Worm (Caenorhabditis elegans) whole organism, L4 larva: ENCODE measurements around the gene col-133.

Experiments used
- F26F4.8 ChIP-seq: fragments of 200-800 bp; sonication (Bioruptor generic); conservative IDR thresholded peaks from 2 replicates; pipeline ENCODE4 v1.3.6; 2022; ENCODE audit warnings: missing genetic modification characterization, missing compliant biosample characterization
- F44E2.7 ChIP-seq: fragments of 200-800 bp; sonication (Bioruptor generic); IDR thresholded peaks from 2 replicates; pipeline ENCODE4 v2.1.2; 2022; ENCODE audit warnings: missing genetic modification characterization, missing compliant biosample characterization
- F49E8.2 ChIP-seq: sonication (generic microtip); optimal IDR thresholded peaks from 2 replicates; lab custom pipeline; 2016; ENCODE audit warnings: missing compliant biosample characterization, mild to moderate bottlenecking, missing genetic modification characterization, borderline replicate concordance
- R02D3.7 ChIP-seq: fragments of 150-350 bp; sonication (generic microtip); optimal IDR thresholded peaks from 3 replicates; lab custom pipeline; 2014; ENCODE audit warnings: missing biosample characterization, missing genetic modification characterization
- T26A8.4 ChIP-seq: fragments of 200-800 bp; sonication (Bioruptor generic); IDR thresholded peaks from 2 replicates; pipeline ENCODE4 v1.3.6; 2022; ENCODE audit warnings: missing genetic modification characterization, missing compliant biosample characterization
- Y75B8A.6 ChIP-seq: fragments of 200-800 bp; sonication (Bioruptor generic); IDR thresholded peaks from 2 replicates; pipeline ENCODE4 v1.3.6; 2022; ENCODE audit warnings: missing genetic modification reagents, missing genetic modification characterization, missing compliant biosample characterization
- ama-1 ChIP-seq: fragments of 150-350 bp; optimal IDR thresholded peaks from 2 replicates; lab custom pipeline; 2014; ENCODE audit warnings: inconsistent platforms, mixed read lengths
- ceh-20 ChIP-seq: fragments of 200-800 bp; sonication (Bioruptor generic); IDR thresholded peaks from 2 replicates; pipeline ENCODE4 v1.3.6; 2022; ENCODE audit warnings: missing genetic modification reagents, missing genetic modification characterization, missing compliant biosample characterization
- ceh-32 ChIP-seq: sonication (generic microtip); optimal IDR thresholded peaks from 2 replicates; lab custom pipeline; 2016; ENCODE audit warnings: mild to moderate bottlenecking, missing genetic modification characterization, missing compliant biosample characterization; ENCODE audit not compliant: poor library complexity
- ctbp-1 ChIP-seq: fragments of 200-800 bp; sonication (Bioruptor generic); IDR thresholded peaks from 2 replicates; pipeline ENCODE4 v1.3.6; 2022; ENCODE audit warnings: missing genetic modification reagents, missing genetic modification characterization, missing compliant biosample characterization
- daf-16 ChIP-seq, 3 experiments: sonication (generic microtip); optimal IDR thresholded peaks; 2 replicates each; lab custom pipeline; 2016 to 2017; ENCODE audit warnings: missing genetic modification characterization in 3 of 3, missing genetic modification reagents in 3 of 3, mild to moderate bottlenecking in 2 of 3, missing compliant biosample characterization in 2 of 3, missing biosample characterization in 1 of 3, moderate library complexity in 1 of 3
- dmd-8 ChIP-seq: fragments of 200-800 bp; sonication (Bioruptor generic); IDR thresholded peaks from 2 replicates; pipeline ENCODE4 v1.3.6; 2022; ENCODE audit warnings: missing genetic modification characterization, missing compliant biosample characterization
- dmd-9 ChIP-seq: fragments of 200-800 bp; sonication (Bioruptor generic); IDR thresholded peaks from 2 replicates; pipeline ENCODE4 v1.3.6; 2022; ENCODE audit warnings: missing genetic modification reagents, missing genetic modification characterization, missing compliant biosample characterization
- duxl-1 ChIP-seq: sonication (generic microtip); optimal IDR thresholded peaks from 2 replicates; lab custom pipeline; 2016; ENCODE audit warnings: mild to moderate bottlenecking, missing genetic modification characterization, moderate library complexity, missing compliant biosample characterization; ENCODE audit not compliant: poor library complexity
- egl-27 ChIP-seq: sonication (generic microtip); optimal IDR thresholded peaks from 3 replicates; lab custom pipeline; 2017; ENCODE audit warnings: missing biosample characterization, missing genetic modification reagents, missing genetic modification characterization
- fkh-10 ChIP-seq: fragments of 150-350 bp; optimal IDR thresholded peaks from 2 replicates; lab custom pipeline; 2014; ENCODE audit warnings: missing biosample characterization, missing genetic modification reagents, missing genetic modification characterization
- hif-1 ChIP-seq, 2 experiments: sonication (generic microtip); optimal IDR thresholded peaks; 2 replicates each; lab custom pipeline; 2016 to 2017; ENCODE audit warnings: missing compliant biosample characterization in 2 of 2, missing genetic modification characterization in 2 of 2, missing genetic modification reagents in 2 of 2, missing genotype in 2 of 2, mild to moderate bottlenecking in 1 of 2
- hmg-1.1 ChIP-seq: fragments of 200-800 bp; sonication (Bioruptor generic); IDR thresholded peaks from 2 replicates; pipeline ENCODE4 v1.3.6; 2022; ENCODE audit warnings: missing genetic modification reagents, missing genetic modification characterization, missing compliant biosample characterization
- lim-7 ChIP-seq: fragments of 200-800 bp; sonication (Bioruptor generic); IDR thresholded peaks from 2 replicates; pipeline ENCODE4 v1.3.6; 2022; ENCODE audit warnings: missing genetic modification characterization, missing compliant biosample characterization
- lin-15B ChIP-seq: fragments of 150-350 bp; sonication (generic microtip); optimal IDR thresholded peaks from 3 replicates; lab custom pipeline; 2014; ENCODE audit warnings: missing biosample characterization, missing genetic modification characterization
- lin-39 ChIP-seq: fragments of 150-350 bp; optimal IDR thresholded peaks from 2 replicates; lab custom pipeline; 2014; ENCODE audit warnings: missing biosample characterization, missing genetic modification reagents, missing genetic modification characterization
- lsy-2 ChIP-seq, 2 experiments: fragments of 150-350 bp in 1 of 2; sonication (generic microtip) in 1 of 2; optimal IDR thresholded peaks; 2 replicates each; lab custom pipeline; 2014 to 2017; ENCODE audit warnings: missing biosample characterization in 2 of 2, missing genetic modification characterization in 2 of 2
- mdt-29 ChIP-seq: fragments of 200-800 bp; sonication (Bioruptor generic); IDR thresholded peaks from 2 replicates; pipeline ENCODE4 v1.3.6; 2022; ENCODE audit warnings: missing genetic modification reagents, missing genetic modification characterization, missing compliant biosample characterization
- mep-1 ChIP-seq: fragments of 150-350 bp; sonication (generic microtip); optimal IDR thresholded peaks from 3 replicates; lab custom pipeline; 2014; ENCODE audit warnings: missing biosample characterization, missing genetic modification characterization
- nhr-10 ChIP-seq: fragments of 150-350 bp; optimal IDR thresholded peaks from 2 replicates; lab custom pipeline; 2014; ENCODE audit warnings: missing biosample characterization, missing genetic modification characterization
- nhr-11 ChIP-seq: fragments of 150-350 bp; optimal IDR thresholded peaks from 2 replicates; lab custom pipeline; 2014; ENCODE audit warnings: missing biosample characterization, missing genetic modification characterization
- nhr-111 ChIP-seq: fragments of 200-800 bp; sonication (Bioruptor generic); optimal IDR thresholded peaks from 2 replicates; lab custom pipeline; 2018; ENCODE audit warnings: mild to moderate bottlenecking, missing genetic modification characterization, missing compliant biosample characterization
- nhr-237 ChIP-seq: sonication (generic microtip); optimal IDR thresholded peaks from 2 replicates; lab custom pipeline; 2017; ENCODE audit warnings: missing biosample characterization, missing genetic modification characterization
- nhr-28 ChIP-seq: fragments of 150-350 bp; optimal IDR thresholded peaks from 2 replicates; lab custom pipeline; 2014; ENCODE audit warnings: missing biosample characterization, missing genetic modification characterization
- nhr-76 ChIP-seq: fragments of 150-350 bp; optimal IDR thresholded peaks from 2 replicates; lab custom pipeline; 2014; ENCODE audit warnings: missing biosample characterization, missing genetic modification characterization
- nhr-77 ChIP-seq: fragments of 150-350 bp; optimal IDR thresholded peaks from 2 replicates; lab custom pipeline; 2014; ENCODE audit warnings: missing biosample characterization, missing genetic modification characterization
- pha-4 ChIP-seq, 2 experiments: fragments of 150-350 bp in 1 of 2; fragments of 200-800 bp in 1 of 2; sonication (Bioruptor generic) in 1 of 2; IDR thresholded peaks in 1 of 2; optimal IDR thresholded peaks in 1 of 2; 2 replicates each; pipeline versions ENCODE4 v1.3.6 to Lab custom; 2014 to 2022; ENCODE audit warnings: missing genetic modification characterization in 2 of 2, missing genetic modification reagents in 2 of 2, missing biosample characterization in 1 of 2, missing compliant biosample characterization in 1 of 2
- php-3 ChIP-seq: fragments of 200-800 bp; sonication (Bioruptor generic); IDR thresholded peaks from 2 replicates; pipeline ENCODE4 v1.3.6; 2022; ENCODE audit warnings: missing genetic modification reagents, missing genetic modification characterization, missing compliant biosample characterization
- pqm-1 ChIP-seq: sonication (generic microtip); optimal IDR thresholded peaks from 2 replicates; lab custom pipeline; 2017; ENCODE audit warnings: missing biosample characterization, missing genetic modification characterization
- skn-1 ChIP-seq: fragments of 150-350 bp; optimal IDR thresholded peaks from 2 replicates; lab custom pipeline; 2014; ENCODE audit warnings: missing biosample characterization, missing genetic modification characterization
- snpc-4 ChIP-seq: fragments of 150-350 bp; optimal IDR thresholded peaks from 2 replicates; lab custom pipeline; 2014; ENCODE audit warnings: missing biosample characterization, missing genetic modification characterization
- spr-1 ChIP-seq: sonication (generic microtip); optimal IDR thresholded peaks from 2 replicates; lab custom pipeline; 2016; ENCODE audit warnings: mild to moderate bottlenecking, missing genetic modification characterization, missing compliant biosample characterization
- tra-1 ChIP-seq: fragments of 200-800 bp; sonication (Bioruptor generic); IDR thresholded peaks from 2 replicates; pipeline ENCODE4 v1.3.6; 2022; ENCODE audit warnings: missing genetic modification reagents, missing genetic modification characterization, missing compliant biosample characterization
- zag-1 ChIP-seq: fragments of 150-350 bp; optimal IDR thresholded peaks from 2 replicates; lab custom pipeline; 2014; ENCODE audit warnings: missing biosample characterization, missing genetic modification characterization
- zfp-3 ChIP-seq: fragments of 200-800 bp; sonication (Bioruptor generic); conservative IDR thresholded peaks from 2 replicates; pipeline ENCODE4 v1.3.6; 2022; ENCODE audit warnings: missing genetic modification reagents, missing genetic modification characterization, missing compliant biosample characterization

col-133 gene

ce11 chrIV:14131770-14132169 is 32.6 kb upstream of the col-133 start, which contains the start of gene srz-59:
Gene srz-59, plus strand, starts transcription at chrIV:14132070.
- TF ChIP-seq F49E8.2 (tag; lab: Kevin White, UChicago) (no peak), hif-1 (tag; optimal IDR thresholded peaks at IDR 0.05; lab: Kevin White, UChicago) (no peak), mdt-29 (GFP tag; lab: Robert Waterston, UW) (no peak), nhr-10 (tag; lab: Kevin White, UChicago) (no peak), Y75B8A.6 (GFP tag; lab: Robert Waterston, UW) (no peak), lsy-2 (tag; optimal IDR thresholded peaks at IDR 0.05; lab: Kevin White, UChicago) (no peak), lin-39 (tag; lab: Kevin White, UChicago) (no peak), mep-1 (tag; lab: Kevin White, UChicago) (no peak), ceh-32 (tag; lab: Kevin White, UChicago) (no peak), dmd-9 (GFP tag; lab: Robert Waterston, UW) (no peak), R02D3.7 (tag; lab: Kevin White, UChicago) (no peak), nhr-28 (tag; lab: Kevin White, UChicago) (no peak), zfp-3 (GFP tag; lab: Robert Waterston, UW) (no peak)

DNA sequence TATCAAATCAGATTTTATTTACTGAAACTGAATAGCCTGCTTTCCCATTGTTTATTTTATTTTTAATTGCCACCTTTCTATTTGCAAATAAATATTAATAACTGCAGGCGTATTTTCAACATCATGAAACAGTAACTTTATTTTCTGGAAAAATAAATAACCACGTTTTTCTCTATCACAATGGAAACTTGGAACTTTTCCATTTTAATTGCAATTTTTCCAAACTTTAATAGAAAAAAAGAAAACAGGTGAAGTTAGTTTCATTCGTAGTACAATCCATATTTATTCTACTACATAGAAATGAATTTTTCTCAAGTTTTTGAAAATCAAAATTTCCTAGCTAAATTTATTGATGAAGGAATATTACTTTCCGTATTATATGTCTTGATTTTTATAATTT is 29.9 kb upstream of the col-133 start, which contains the start of gene srz-42:
Gene srz-42, plus strand, starts transcription at position 301 of the 400 bp plus-strand sequence.
- TF ChIP-seq skn-1 (tag; lab: Kevin White, UChicago) = no peak
- no peak for TF ChIP-seq lim-7 (GFP tag; lab: Robert Waterston, UW)
- TF ChIP-seq ctbp-1 (GFP tag; lab: Robert Waterston, UW) = no peak
- TF ChIP-seq spr-1 (tag; lab: Kevin White, UChicago) = no peak

ce11 chrIV:14127805-14128610 is 28.9 kb upstream of the col-133 start, which contains the start of gene H12I19.115:
Gene H12I19.115, minus strand, starts transcription at chrIV:14127855.
- TF ChIP-seq zag-1 (tag; lab: Kevin White, UChicago) (no peak), pqm-1 (tag; lab: Kevin White, UChicago) (peak; percentile 60), daf-16 (GFP tag; optimal IDR thresholded peaks at IDR 0.05; lab: Kevin White, UChicago) (no peak), daf-16 (tag; optimal IDR thresholded peaks at IDR 0.05; lab: Kevin White, UChicago) (peak; percentile 53)

- no peak for TF ChIP-seq egl-27 (tag; lab: Kevin White, UChicago)
- no peak for TF ChIP-seq F49E8.2 (tag; lab: Kevin White, UChicago)
- no peak for TF ChIP-seq nhr-77
- no peak for TF ChIP-seq pqm-1 (tag; lab: Kevin White, UChicago)
- no peak for TF ChIP-seq dmd-8 (GFP tag; lab: Robert Waterston, UW)
- no peak for TF ChIP-seq F44E2.7 (GFP tag; lab: Robert Waterston, UW)
- no peak for TF ChIP-seq duxl-1 (tag; lab: Kevin White, UChicago)
- TF ChIP-seq lin-15B = no peak
- no peak for TF ChIP-seq nhr-11 (tag; lab: Kevin White, UChicago)
- TF ChIP-seq F26F4.8 (GFP tag; lab: Robert Waterston, UW) = no peak
- no peak for TF ChIP-seq ctbp-1 (GFP tag; lab: Robert Waterston, UW)
- TF ChIP-seq ceh-20 (GFP tag; lab: Robert Waterston, UW) = no peak
These were observed 24.8 kb upstream of the col-133 start, which contains the start of gene nkcc-1 for ce11 chrIV:14123956-14124355. Gene nkcc-1, minus strand, starts transcription at chrIV:14124056.

- TF ChIP-seq pqm-1 (tag; lab: Kevin White, UChicago) (no peak), nhr-76 (tag; lab: Kevin White, UChicago) (no peak), tra-1 (GFP tag; lab: Robert Waterston, UW) (no peak), F26F4.8 (GFP tag; lab: Robert Waterston, UW) (no peak), php-3 (GFP tag; lab: Robert Waterston, UW) (no peak), skn-1 (tag; lab: Kevin White, UChicago) (no peak), nhr-111 (GFP tag; lab: Kevin White, UChicago) (no peak), fkh-10 (GFP tag; lab: Kevin White, UChicago) (no peak), T26A8.4 (GFP tag; lab: Robert Waterston, UW) (no peak), daf-16 (GFP tag; optimal IDR thresholded peaks at IDR 0.05; lab: Kevin White, UChicago) (no peak), daf-16 (tag; optimal IDR thresholded peaks at IDR 0.05; lab: Kevin White, UChicago) (no peak), Y75B8A.6 (GFP tag; lab: Robert Waterston, UW) (no peak), nhr-237 (tag; lab: Kevin White, UChicago) (no peak), pha-4 (GFP tag; IDR thresholded peaks at IDR 0.05; lab: Robert Waterston, UW) (no peak), pha-4 (tag; optimal IDR thresholded peaks at IDR 0.05; lab: Kevin White, UChicago) (no peak), snpc-4 (tag; lab: Kevin White, UChicago) (no peak), hmg-1.1 (GFP tag; lab: Robert Waterston, UW) (no peak), ama-1 (lab: Kevin White, UChicago) (no peak)
These were observed 20.2 kb upstream of the col-133 start for ce11 chrIV:14119327-14119726.
